Worm (Caenorhabditis elegans): ENCODE measurements around the gene grdn-1.

Gene grdn-1

DNA sequence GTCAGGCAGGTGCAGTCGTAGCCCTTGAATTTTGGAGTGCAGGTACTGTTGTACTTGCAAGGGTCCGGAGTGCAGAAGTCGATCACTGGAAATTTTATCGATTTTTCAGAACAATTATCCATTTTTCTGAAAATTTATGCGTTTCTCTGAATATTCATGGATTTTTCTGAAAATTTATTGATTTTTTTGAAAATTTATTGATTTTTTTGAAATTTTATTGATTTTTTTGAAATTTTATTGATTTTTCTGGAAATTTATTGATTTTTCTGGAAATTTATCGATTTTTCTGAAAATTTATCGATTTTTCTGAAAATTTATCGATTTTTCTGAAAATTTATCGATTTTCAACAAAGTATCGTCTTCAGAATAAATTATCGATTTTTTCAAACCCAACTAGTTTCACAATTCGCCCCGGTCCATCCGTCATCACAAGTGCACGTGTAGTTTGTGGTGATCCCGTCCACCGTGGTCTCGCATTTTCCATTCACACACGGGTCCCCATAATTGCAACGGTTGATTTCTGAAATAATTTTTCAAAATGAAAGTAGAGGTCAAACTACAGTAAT lies 39.5 kb downstream of the grdn-1 start:
- TF ChIP-seq R02D3.7 (tag; optimal IDR thresholded peaks at IDR 0.05) (no peak), ceh-28 (tag; optimal IDR thresholded peaks at IDR 0.05) (peak; percentile 87), T26A8.4 (GFP tag; IDR thresholded peaks at IDR 0.05) (no peak), Y105C5A.15 (GFP tag; IDR thresholded peaks at IDR 0.05) (no peak), lin-38 (GFP tag; IDR thresholded peaks at IDR 0.05) (no peak), dmd-6 (GFP tag; IDR thresholded peaks at IDR 0.05) (no peak)

DNA sequence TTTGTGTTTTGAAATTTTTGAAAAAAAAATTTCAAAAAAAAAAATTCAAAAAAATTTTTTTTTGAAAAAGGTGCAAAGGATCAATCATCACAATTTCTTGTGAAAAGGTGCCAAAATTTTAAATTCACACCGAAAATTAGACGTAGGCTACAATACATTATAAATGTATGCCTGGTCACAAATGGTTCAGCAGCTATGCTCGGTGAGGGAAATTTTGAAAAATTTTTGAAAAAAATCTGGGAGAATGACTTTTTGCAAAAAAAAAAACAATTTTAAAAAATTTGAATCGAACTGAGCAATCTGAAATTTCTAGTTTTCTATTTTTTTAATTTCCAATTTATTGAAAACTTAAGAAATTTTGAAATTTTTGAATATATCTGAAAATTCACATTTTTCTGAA lies 43.7 kb downstream of the grdn-1 start, which contains the start of gene egas-3:
Gene egas-3, minus strand, starts transcription at position 101 of the 400 bp plus-strand sequence.
- no peak for TF ChIP-seq lim-7 (GFP tag; IDR thresholded peaks at IDR 0.05)
- no peak for TF ChIP-seq duxl-1 (tag; optimal IDR thresholded peaks at IDR 0.05; ENCODE audit: poor library complexity)
- no peak for TF ChIP-seq aly-2 (tag; optimal IDR thresholded peaks at IDR 0.05)
- TF ChIP-seq spr-3 (GFP tag; optimal IDR thresholded peaks at IDR 0.05), result no peak
- TF ChIP-seq nhr-11 (tag; optimal IDR thresholded peaks at IDR 0.05), result no peak
- no peak for TF ChIP-seq nhr-42 (GFP tag; IDR thresholded peaks at IDR 0.05)
- no peak for TF ChIP-seq mes-2 (tag; optimal IDR thresholded peaks at IDR 0.05; ENCODE audit: poor library complexity, severe bottlenecking)
- TF ChIP-seq ceh-82 (tag; optimal IDR thresholded peaks at IDR 0.05), result no peak
- TF ChIP-seq hlh-11 (tag; optimal IDR thresholded peaks at IDR 0.05), result no peak
- no peak for TF ChIP-seq mep-1 (tag; optimal IDR thresholded peaks at IDR 0.05)
- no peak for TF ChIP-seq ama-1 (optimal IDR thresholded peaks at IDR 0.05)
- TF ChIP-seq ctbp-1 (GFP tag; IDR thresholded peaks at IDR 0.05), result no peak
- no peak for TF ChIP-seq daf-8 (GFP tag; IDR thresholded peaks at IDR 0.05)
- no peak for TF ChIP-seq F44E2.7 (GFP tag; IDR thresholded peaks at IDR 0.05)
- TF ChIP-seq nhr-111 (GFP tag; optimal IDR thresholded peaks at IDR 0.05), result no peak
- TF ChIP-seq snpc-4 (tag; optimal IDR thresholded peaks at IDR 0.05), result no peak

DNA sequence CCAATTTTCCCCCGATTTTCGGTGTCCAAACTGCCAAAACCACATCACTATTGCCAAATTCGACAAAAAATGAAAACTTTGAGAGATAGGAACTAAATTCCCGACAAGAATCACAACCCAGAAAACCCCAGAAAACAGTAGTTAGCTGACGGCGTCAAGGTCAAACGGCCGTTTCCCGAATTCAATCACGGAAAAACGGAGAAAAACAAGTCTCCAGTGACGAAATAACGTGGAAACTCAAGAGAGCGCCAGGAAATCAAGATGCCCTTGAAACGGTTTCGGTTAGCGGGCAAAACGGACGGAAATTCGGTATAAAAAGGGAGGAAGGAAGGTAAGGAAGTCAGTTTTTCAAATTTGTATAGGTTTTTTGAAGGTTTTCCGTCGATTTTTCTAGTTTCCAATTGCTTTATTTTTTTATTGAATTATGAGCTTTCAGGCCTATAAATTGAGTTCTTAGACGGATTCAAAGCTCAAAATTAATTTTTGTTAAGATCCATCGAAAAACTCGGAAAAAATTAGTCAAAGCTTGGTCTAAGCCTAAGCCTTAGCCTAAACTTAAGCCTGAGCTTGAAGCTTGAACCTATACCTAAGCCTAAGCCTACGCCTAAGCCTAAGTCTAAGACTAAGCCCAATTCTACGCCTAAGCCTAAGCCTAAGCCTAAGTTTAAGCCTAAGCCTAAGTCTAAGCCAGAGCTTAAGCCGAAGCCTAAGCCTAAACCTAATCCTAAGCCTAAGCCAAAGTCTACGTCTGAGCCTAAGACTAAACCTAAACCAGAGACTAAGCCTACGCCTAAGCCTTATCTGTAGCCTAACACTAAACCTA lies 45.2 kb downstream of the grdn-1 start:
- peak; percentile 8 for TF ChIP-seq nhr-28 (tag; optimal IDR thresholded peaks at IDR 0.05)
- no peak for TF ChIP-seq Y75B8A.6 (GFP tag; IDR thresholded peaks at IDR 0.05)
- TF ChIP-seq lin-39 (tag; optimal IDR thresholded peaks at IDR 0.05), result no peak
- peak; percentile 33; the same call in 1 of the 2 replicates for TF ChIP-seq mdt-29 (GFP tag; IDR thresholded peaks at IDR 0.05)
- no peak for TF ChIP-seq nhr-102 (tag; optimal IDR thresholded peaks at IDR 0.05)
- peak; percentile 85 for TF ChIP-seq ama-1 (optimal IDR thresholded peaks at IDR 0.05)
- TF ChIP-seq mes-2 (tag; optimal IDR thresholded peaks at IDR 0.05; ENCODE audit: poor library complexity, severe bottlenecking), result no peak
- TF ChIP-seq Y48G9A.11 (GFP tag; IDR thresholded peaks at IDR 0.05), result no peak
- no peak for TF ChIP-seq hlh-30 (tag; optimal IDR thresholded peaks at IDR 0.05; ENCODE audit: insufficient read depth)
- TF ChIP-seq aha-1 (tag), result peak; percentile 18
- TF ChIP-seq F10B5.3 (tag; optimal IDR thresholded peaks at IDR 0.05), result no peak
- TF ChIP-seq zip-11 (GFP tag; IDR thresholded peaks at IDR 0.05), result no peak
- TF ChIP-seq unc-62 (GFP tag; optimal IDR thresholded peaks at IDR 0.05 in 1 of 2), result peak in 1 of 2 experiments; percentile 72
- no peak for TF ChIP-seq unc-62 (tag; optimal IDR thresholded peaks at IDR 0.05)
- no peak for TF ChIP-seq ceh-28 (tag; optimal IDR thresholded peaks at IDR 0.05)
- peak; percentile 58 for TF ChIP-seq nhr-25 (tag; optimal IDR thresholded peaks at IDR 0.05; ENCODE audit: borderline replicate concordance, insufficient read depth)
- TF ChIP-seq mep-1 (tag; optimal IDR thresholded peaks at IDR 0.05), result peak; percentile 31
